Worm (Caenorhabditis elegans) whole organism, L1 larva: Measurements from ENCODE around the gene F10G7.10.

ENCODE experiments used
- alr-1 ChIP-seq: fragments of 200-800 bp; sonication (Bioruptor generic); optimal IDR thresholded peaks from 2 replicates; lab custom pipeline; 2018; ENCODE audit warnings: borderline replicate concordance, mild to moderate bottlenecking, missing genetic modification characterization, missing compliant biosample characterization
- aly-2 ChIP-seq: fragments of 150-350 bp; optimal IDR thresholded peaks from 2 replicates; lab custom pipeline; 2014; ENCODE audit warnings: missing biosample characterization, missing genetic modification characterization
- blmp-1 ChIP-seq: fragments of 150-350 bp; optimal IDR thresholded peaks from 2 replicates; lab custom pipeline; 2014; ENCODE audit warnings: missing biosample characterization, missing genetic modification characterization
- ceh-8 ChIP-seq: fragments of 200-800 bp; sonication (Bioruptor generic); optimal IDR thresholded peaks from 2 replicates; lab custom pipeline; 2018; ENCODE audit warnings: mild to moderate bottlenecking, missing genetic modification characterization, moderate library complexity, missing compliant biosample characterization
- dpl-1 ChIP-seq, 3 experiments: fragments of 150-350 bp in 2 of 3; sonication (generic microtip) in 1 of 3; optimal IDR thresholded peaks; 2 replicates each; lab custom pipeline; 2014 to 2017; ENCODE audit warnings: missing biosample characterization in 3 of 3, missing genetic modification characterization in 3 of 3, missing genetic modification reagents in 3 of 3
- efl-1 ChIP-seq, 4 experiments: fragments of 150-350 bp; optimal IDR thresholded peaks in 3 of 4; peaks in 1 of 4; 1 replicate in 1 of 4; 2 replicates in 3 of 4; lab custom pipeline; 2014; ENCODE audit warnings: missing biosample characterization in 2 of 4, missing genetic modification characterization in 2 of 4, missing genetic modification reagents in 2 of 4
- efl-3 ChIP-seq: fragments of 200-800 bp; sonication (Bioruptor generic); optimal IDR thresholded peaks from 2 replicates; lab custom pipeline; 2018; ENCODE audit warnings: mild to moderate bottlenecking, missing genetic modification characterization, missing compliant biosample characterization
- egl-27 ChIP-seq, 2 experiments: fragments of 150-350 bp in 1 of 2; sonication (generic microtip); optimal IDR thresholded peaks; 3 replicates each; lab custom pipeline; 2017 to 2018; ENCODE audit warnings: missing biosample characterization in 2 of 2, missing genetic modification characterization in 2 of 2, missing genetic modification reagents in 2 of 2
- elt-3 ChIP-seq, 6 experiments: fragments of 150-350 bp in 1 of 6; sonication (generic microtip); optimal IDR thresholded peaks; 2 replicates each; lab custom pipeline; 2017 to 2018; ENCODE audit warnings: missing biosample characterization in 6 of 6, missing genetic modification characterization in 6 of 6, inconsistent platforms in 1 of 6
- fkh-10 ChIP-seq: sonication (generic microtip); optimal IDR thresholded peaks from 2 replicates; lab custom pipeline; 2017; ENCODE audit warnings: missing biosample characterization, missing genetic modification reagents, missing genetic modification characterization
- fkh-4 ChIP-seq: sonication (generic microtip); optimal IDR thresholded peaks from 2 replicates; lab custom pipeline; 2016; ENCODE audit warnings: missing compliant biosample characterization, missing genetic modification characterization, borderline replicate concordance
- fkh-8 ChIP-seq: sonication (generic microtip); optimal IDR thresholded peaks from 2 replicates; lab custom pipeline; 2016; ENCODE audit warnings: mild to moderate bottlenecking, missing genetic modification characterization, missing compliant biosample characterization
- grh-1 ChIP-seq: fragments of 200-800 bp; sonication (Bioruptor generic); IDR thresholded peaks from 2 replicates; pipeline ENCODE4 v1.3.6; 2022; ENCODE audit warnings: missing genetic modification reagents, missing genetic modification characterization, missing compliant biosample characterization
- hpl-2 ChIP-seq: fragments of 150-350 bp; optimal IDR thresholded peaks from 2 replicates; lab custom pipeline; 2014; ENCODE audit warnings: missing biosample characterization, missing genetic modification reagents, missing genetic modification characterization
- lin-13 ChIP-seq: fragments of 150-350 bp; optimal IDR thresholded peaks from 2 replicates; lab custom pipeline; 2014; ENCODE audit warnings: missing biosample characterization, missing genetic modification reagents, missing genetic modification characterization
- lin-14 ChIP-seq: fragments of 200-800 bp; sonication (Bioruptor generic); optimal IDR thresholded peaks from 2 replicates; lab custom pipeline; 2018; ENCODE audit warnings: mild to moderate bottlenecking, missing genetic modification characterization, moderate library complexity, missing compliant biosample characterization
- lin-35 ChIP-seq, 2 experiments: fragments of 150-350 bp; optimal IDR thresholded peaks; 2 replicates each; lab custom pipeline; 2014; ENCODE audit warnings: missing biosample characterization in 2 of 2, missing genetic modification characterization in 2 of 2, missing genetic modification reagents in 2 of 2
- lin-39 ChIP-seq: fragments of 150-350 bp; optimal IDR thresholded peaks from 2 replicates; lab custom pipeline; 2014; ENCODE audit warnings: missing biosample characterization, missing genetic modification reagents, missing genetic modification characterization
- lir-3 ChIP-seq: sonication (generic microtip); optimal IDR thresholded peaks from 2 replicates; lab custom pipeline; 2016; ENCODE audit warnings: mild to moderate bottlenecking, missing genetic modification characterization, moderate library complexity, missing compliant biosample characterization; ENCODE audit not compliant: poor library complexity
- lsy-2 ChIP-seq, 2 experiments: fragments of 150-350 bp; optimal IDR thresholded peaks; 2 replicates each; lab custom pipeline; 2014; ENCODE audit warnings: missing biosample characterization in 2 of 2, missing genetic modification characterization in 2 of 2
- mdl-1 ChIP-seq, 2 experiments: fragments of 150-350 bp; optimal IDR thresholded peaks; 2 replicates each; lab custom pipeline; 2014 to 2017; ENCODE audit warnings: missing biosample characterization in 2 of 2, missing genetic modification characterization in 2 of 2, inconsistent platforms in 1 of 2
- mep-1 ChIP-seq: fragments of 150-350 bp; optimal IDR thresholded peaks from 2 replicates; lab custom pipeline; 2014; ENCODE audit warnings: missing biosample characterization, missing genetic modification characterization
- nhr-20 ChIP-seq: sonication (generic microtip); optimal IDR thresholded peaks from 2 replicates; lab custom pipeline; 2016; ENCODE audit warnings: mild to moderate bottlenecking, missing genetic modification characterization, missing compliant biosample characterization
- nhr-71 ChIP-seq: sonication (generic microtip); optimal IDR thresholded peaks from 2 replicates; lab custom pipeline; 2016; ENCODE audit warnings: mild to moderate bottlenecking, missing genetic modification characterization, moderate library complexity, missing compliant biosample characterization
- nhr-76 ChIP-seq: sonication (generic microtip); optimal IDR thresholded peaks from 2 replicates; lab custom pipeline; 2017; ENCODE audit warnings: missing biosample characterization, missing genetic modification characterization
- nhr-84 ChIP-seq: sonication (generic microtip); optimal IDR thresholded peaks from 2 replicates; lab custom pipeline; 2017; ENCODE audit warnings: missing biosample characterization, missing genetic modification characterization
- nhr-85 ChIP-seq: sonication (generic microtip); peaks from one replicate; lab custom pipeline; 2016; ENCODE audit warnings: missing genetic modification characterization, inconsistent platforms, missing compliant biosample characterization
- pag-3 ChIP-seq: sonication (generic microtip); optimal IDR thresholded peaks from 2 replicates; lab custom pipeline; 2017; ENCODE audit warnings: missing genetic modification characterization, mild to moderate bottlenecking, missing compliant biosample characterization, antibody characterized with exemption, borderline replicate concordance; ENCODE audit not compliant: insufficient read depth
- pax-3 ChIP-seq: fragments of 200-800 bp; sonication (Bioruptor generic); optimal IDR thresholded peaks from 2 replicates; lab custom pipeline; 2018; ENCODE audit warnings: mild to moderate bottlenecking, missing genetic modification characterization, moderate library complexity, missing compliant biosample characterization
- snpc-4 ChIP-seq: fragments of 150-350 bp; optimal IDR thresholded peaks from 2 replicates; lab custom pipeline; 2014; ENCODE audit warnings: missing biosample characterization, missing genetic modification characterization
- snu-23 ChIP-seq: sonication (generic microtip); optimal IDR thresholded peaks from 2 replicates; lab custom pipeline; 2016; ENCODE audit warnings: missing genetic modification characterization, missing compliant biosample characterization
- sup-37 ChIP-seq: fragments of 200-800 bp; sonication (Bioruptor generic); optimal IDR thresholded peaks from 2 replicates; lab custom pipeline; 2018; ENCODE audit warnings: mild to moderate bottlenecking, missing genetic modification characterization, missing compliant biosample characterization
- tlp-1 ChIP-seq: fragments of 150-350 bp; optimal IDR thresholded peaks from 2 replicates; lab custom pipeline; 2014; ENCODE audit warnings: missing biosample characterization, missing genetic modification characterization
- unc-130 ChIP-seq: fragments of 150-350 bp; optimal IDR thresholded peaks from 2 replicates; lab custom pipeline; 2017; ENCODE audit warnings: missing biosample characterization, missing genetic modification characterization, inconsistent platforms
- unc-86 ChIP-seq: sonication (generic microtip); optimal IDR thresholded peaks from 2 replicates; lab custom pipeline; 2016; ENCODE audit warnings: missing genetic modification characterization, missing compliant biosample characterization
- xbp-1 ChIP-seq: sonication (generic microtip); optimal IDR thresholded peaks from 2 replicates; lab custom pipeline; 2016; ENCODE audit warnings: missing genetic modification characterization, missing compliant biosample characterization

F10G7.10 gene

DNA sequence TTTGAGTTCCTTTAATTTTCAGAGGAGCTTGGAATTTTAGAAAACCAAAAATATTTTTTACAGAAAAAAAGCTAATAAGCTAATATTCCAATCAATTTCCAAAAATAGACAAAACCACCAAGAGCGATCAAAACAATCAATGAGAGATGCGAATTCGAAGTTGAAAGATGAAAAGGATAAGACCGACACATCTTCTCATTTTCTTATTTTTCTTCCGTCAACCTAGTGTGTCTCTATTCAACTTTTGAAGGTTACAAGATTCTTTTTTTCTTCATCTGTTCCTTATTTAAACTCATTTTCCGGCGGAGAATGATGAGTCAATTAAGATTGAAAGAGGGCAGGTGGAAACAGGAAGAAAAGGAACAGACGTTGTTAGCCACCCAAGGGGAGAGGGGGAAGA is 41.5 kb upstream of the F10G7.10 start (continued):
- TF ChIP-seq lin-39 (tag; lab: Kevin White, UChicago): no peak
- no peak for TF ChIP-seq efl-3 (GFP tag; lab: Kevin White, UChicago)
- TF ChIP-seq hpl-2: no peak
- no peak for TF ChIP-seq pax-3 (tag; lab: Kevin White, UChicago)
- TF ChIP-seq lir-3 (tag; lab: Kevin White, UChicago): no peak
- no peak for TF ChIP-seq mdl-1 (tag; optimal IDR thresholded peaks at IDR 0.05; lab: Kevin White, UChicago)
- TF ChIP-seq snpc-4 (tag; lab: Kevin White, UChicago): no peak
- no peak for TF ChIP-seq aly-2 (tag; lab: Kevin White, UChicago)
- TF ChIP-seq mep-1: peak; percentile 3
- TF ChIP-seq nhr-20 (tag; lab: Kevin White, UChicago): peak; percentile 7
- TF ChIP-seq sup-37: no peak
- TF ChIP-seq pag-3 (tag; lab: Kevin White, UChicago): no peak
- no peak for TF ChIP-seq unc-86 (tag; lab: Kevin White, UChicago)
- no peak for TF ChIP-seq xbp-1
- peak; percentile 80 for TF ChIP-seq lin-14
- TF ChIP-seq nhr-84 (tag; lab: Kevin White, UChicago): no peak
- no peak for TF ChIP-seq fkh-4
- TF ChIP-seq tlp-1 (tag; lab: Kevin White, UChicago): no peak
- TF ChIP-seq nhr-85 (tag; lab: Kevin White, UChicago): peak; percentile 78
- no peak for TF ChIP-seq alr-1 (tag; lab: Kevin White, UChicago)

DNA sequence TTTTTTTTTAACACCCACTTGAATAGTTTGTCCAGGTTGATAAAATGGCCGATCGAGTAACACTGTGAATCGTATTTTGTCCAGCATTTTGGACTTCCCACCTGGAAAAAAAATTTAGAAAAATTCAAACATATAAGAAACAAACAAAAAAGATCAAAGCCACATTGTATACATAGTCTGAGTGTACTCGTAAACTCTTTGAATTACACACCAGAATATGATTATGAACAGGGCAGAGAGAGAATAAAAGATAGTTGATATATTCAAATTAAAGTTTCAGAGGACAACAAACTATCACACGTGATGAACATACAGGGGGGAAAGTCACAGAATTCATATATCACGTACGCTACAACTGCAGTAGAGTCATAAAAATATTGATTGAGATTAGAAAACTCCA is 40.2 kb upstream of the F10G7.10 start, which contains the start of gene ttm-2:
TSS of gene ttm-2 (minus strand) at position 101 of the 400 bp plus-strand sequence.
- no peak for TF ChIP-seq grh-1 (GFP tag; lab: Robert Waterston, UW)
- no peak for TF ChIP-seq lin-13 (GFP tag; lab: Kevin White, UChicago)
- no peak for TF ChIP-seq ceh-8 (GFP tag; lab: Kevin White, UChicago)
- no peak for TF ChIP-seq unc-130 (tag; lab: Kevin White, UChicago)

DNA sequence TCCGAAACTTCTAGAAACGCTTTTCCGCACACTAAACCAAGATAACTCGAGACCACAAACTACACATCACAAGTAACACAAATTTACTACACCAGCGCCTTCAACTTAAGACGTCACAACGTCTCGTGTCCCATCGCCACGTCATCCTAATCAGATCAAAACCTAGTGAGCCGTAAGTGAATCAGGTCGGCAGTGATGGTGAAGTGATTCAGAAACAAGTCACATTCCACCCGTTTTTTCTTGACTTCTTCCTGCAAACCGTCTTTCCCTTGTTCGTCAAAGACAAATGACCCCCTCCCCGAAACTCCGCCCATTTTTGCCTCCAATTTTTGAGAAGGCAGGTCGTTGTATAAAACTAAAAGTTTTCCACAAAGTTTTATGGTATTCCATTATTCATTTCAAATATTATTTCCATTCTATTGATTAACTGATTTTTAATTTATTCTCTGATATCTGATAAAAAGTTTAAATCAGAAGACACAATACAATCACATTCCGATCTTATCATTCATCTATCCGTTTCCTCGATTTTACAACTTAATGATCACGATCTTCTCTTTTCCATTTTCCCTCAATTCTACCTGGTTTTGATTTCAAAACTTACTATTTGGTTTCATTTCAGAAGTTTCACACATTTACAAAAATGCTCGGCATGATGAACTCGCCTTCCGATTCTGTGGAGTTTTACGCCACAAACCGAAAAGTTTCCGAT is 36.7 kb upstream of the F10G7.10 start, which contains the start of gene F26G1.2:
TSS of gene F26G1.2 (plus strand) at position 508 of the 712 bp plus-strand sequence.
- TF ChIP-seq efl-1 (optimal IDR thresholded peaks at IDR 0.05; lab: Kevin White, UChicago): no peak
- TF ChIP-seq efl-1 (GFP tag; optimal IDR thresholded peaks at IDR 0.05 in 1 of 2; lab: Kevin White, UChicago): peak in 1 of 2 experiments; percentile 90
- TF ChIP-seq fkh-8 (tag; lab: Kevin White, UChicago): peak; percentile 32
- peak; percentile 36 for TF ChIP-seq xbp-1
- peak; percentile 11 for TF ChIP-seq snu-23 (GFP tag; lab: Kevin White, UChicago)
- TF ChIP-seq grh-1 (GFP tag; lab: Robert Waterston, UW): peak; percentile 25; the same call in 1 of the 2 replicates
- TF ChIP-seq nhr-71: peak; percentile 50
- peak; percentile 51 for TF ChIP-seq blmp-1 (tag; lab: Kevin White, UChicago)
- TF ChIP-seq egl-27 (tag; optimal IDR thresholded peaks at IDR 0.05; lab: Kevin White, UChicago): no peak
- peak; percentile 8 for TF ChIP-seq lin-14
- TF ChIP-seq lsy-2 (tag; optimal IDR thresholded peaks at IDR 0.05; lab: Kevin White, UChicago): peak in 1 of 2 experiments; percentile 24
- peak in 1 of 6 experiments; percentile 69 for TF ChIP-seq elt-3 (tag; optimal IDR thresholded peaks at IDR 0.05; lab: Kevin White, UChicago)
- TF ChIP-seq dpl-1 (GFP tag; optimal IDR thresholded peaks at IDR 0.05; lab: Kevin White, UChicago): no peak
- peak in 1 of 2 experiments; percentile 32 for TF ChIP-seq lin-35 (GFP tag; optimal IDR thresholded peaks at IDR 0.05; lab: Kevin White, UChicago)
- TF ChIP-seq nhr-76 (tag; lab: Kevin White, UChicago): no peak
- TF ChIP-seq fkh-10 (GFP tag; lab: Kevin White, UChicago): no peak
- peak; percentile 84 for TF ChIP-seq nhr-85 (tag; lab: Kevin White, UChicago)
- peak; percentile 53 for TF ChIP-seq nhr-20 (tag; lab: Kevin White, UChicago)
